Worm (Caenorhabditis elegans) whole organism, L2 larva: ENCODE results near the gene abi-1.

Source experiments
- ZK546.5 ChIP-seq: sonication (generic microtip); optimal IDR thresholded peaks from 2 replicates; lab custom pipeline; 2017; ENCODE audit warnings: missing biosample characterization, missing genetic modification characterization
- aly-2 ChIP-seq: fragments of 150-350 bp; optimal IDR thresholded peaks from 2 replicates; lab custom pipeline; 2014; ENCODE audit warnings: missing biosample characterization, missing genetic modification characterization
- ama-1 ChIP-seq: fragments of 150-350 bp; optimal IDR thresholded peaks from 2 replicates; lab custom pipeline; 2018; ENCODE audit warnings: inconsistent platforms
- elt-1 ChIP-seq: fragments of 150-350 bp; optimal IDR thresholded peaks from 2 replicates; lab custom pipeline; 2014; ENCODE audit warnings: missing biosample characterization, missing genetic modification characterization
- elt-3 ChIP-seq: sonication (generic microtip); optimal IDR thresholded peaks from 2 replicates; lab custom pipeline; 2017; ENCODE audit warnings: missing biosample characterization, missing genetic modification characterization
- lin-11 ChIP-seq: fragments of 150-350 bp; sonication (generic microtip); optimal IDR thresholded peaks from 2 replicates; lab custom pipeline; 2014; ENCODE audit warnings: missing biosample characterization, missing genetic modification characterization, inconsistent platforms, mixed read lengths
- mdl-1 ChIP-seq, 2 experiments: fragments of 150-350 bp in 1 of 2; sonication (generic microtip) in 1 of 2; optimal IDR thresholded peaks; 2 replicates each; lab custom pipeline; 2017; ENCODE audit warnings: missing biosample characterization in 2 of 2, missing genetic modification characterization in 2 of 2
- nhr-10 ChIP-seq: sonication (generic microtip); optimal IDR thresholded peaks from 2 replicates; lab custom pipeline; 2017; ENCODE audit warnings: missing biosample characterization, missing genetic modification characterization
- nhr-11 ChIP-seq: fragments of 150-350 bp; optimal IDR thresholded peaks from 2 replicates; lab custom pipeline; 2014; ENCODE audit warnings: missing biosample characterization, missing genetic modification characterization
- nhr-6 ChIP-seq: fragments of 150-350 bp; optimal IDR thresholded peaks from 2 replicates; lab custom pipeline; 2014; ENCODE audit warnings: missing biosample characterization, missing genetic modification characterization
- sma-9 ChIP-seq, 2 experiments: fragments of 150-350 bp in 1 of 2; sonication (generic microtip) in 1 of 2; optimal IDR thresholded peaks; 2 replicates each; lab custom pipeline; 2014 to 2016; ENCODE audit warnings: missing genetic modification characterization in 2 of 2, mild to moderate bottlenecking in 1 of 2, missing biosample characterization in 1 of 2, missing compliant biosample characterization in 1 of 2, missing genetic modification reagents in 1 of 2, moderate library complexity in 1 of 2
- unc-62 ChIP-seq: fragments of 150-350 bp; optimal IDR thresholded peaks from 2 replicates; lab custom pipeline; 2014; ENCODE audit warnings: missing biosample characterization, missing genetic modification reagents, missing genetic modification characterization

DNA sequence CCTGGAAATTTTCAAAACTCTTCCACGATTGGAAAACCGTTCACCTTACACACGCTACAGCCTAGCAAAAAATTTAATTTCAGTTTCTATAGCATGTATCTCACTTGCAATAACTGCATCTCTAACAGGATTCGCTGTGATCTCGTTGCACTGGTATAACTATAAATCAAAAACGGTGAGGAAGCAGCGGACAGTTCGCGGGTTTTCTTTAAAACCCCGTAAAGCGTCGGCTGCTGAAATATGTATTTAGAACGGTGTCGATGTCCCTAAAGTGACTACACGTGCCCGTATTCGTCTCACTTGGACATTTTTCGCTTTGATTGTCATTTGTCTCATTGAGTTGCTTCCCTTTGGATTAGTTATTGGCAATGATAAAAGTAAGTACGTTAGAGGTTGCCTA, 41.8 kb upstream of the abi-1 start:
- TF ChIP-seq sma-9 (GFP tag; optimal IDR thresholded peaks at IDR 0.05; lab: Kevin White, UChicago) (no peak), sma-9 (tag; optimal IDR thresholded peaks at IDR 0.05; lab: Kevin White, UChicago) (no peak), nhr-6 (tag; lab: Kevin White, UChicago) (no peak), elt-3 (no peak), ama-1 (lab: Kevin White, UChicago) (no peak), nhr-10 (tag; lab: Kevin White, UChicago) (no peak), mdl-1 (tag; optimal IDR thresholded peaks at IDR 0.05; lab: Kevin White, UChicago) (no peak), lin-11 (no peak), nhr-11 (no peak), elt-1 (tag; lab: Kevin White, UChicago) (no peak), ZK546.5 (tag; lab: Kevin White, UChicago) (no peak), unc-62 (GFP tag; lab: Kevin White, UChicago) (no peak), aly-2 (tag; lab: Kevin White, UChicago) (no peak)
